Worm (Caenorhabditis elegans) whole organism, early embryonic: ENCODE results near the gene srab-14.

Experiments used
- B0310.2 ChIP-seq: sonication (generic microtip); optimal IDR thresholded peaks from 2 replicates; lab custom pipeline; 2016; ENCODE audit warnings: mild to moderate bottlenecking, missing genetic modification characterization, missing compliant biosample characterization
- F13C5.2 ChIP-seq: sonication (generic microtip); optimal IDR thresholded peaks from 2 replicates; lab custom pipeline; 2017; ENCODE audit warnings: mild to moderate bottlenecking, missing genetic modification characterization, inconsistent platforms, missing compliant biosample characterization
- aly-1 ChIP-seq: sonication (generic microtip); optimal IDR thresholded peaks from 2 replicates; lab custom pipeline; 2016; ENCODE audit warnings: missing genetic modification characterization, missing compliant biosample characterization
- ama-1 ChIP-seq: fragments of 150-350 bp; optimal IDR thresholded peaks from 2 replicates; lab custom pipeline; 2014
- ceh-13 ChIP-seq: fragments of 200-800 bp; sonication (Bioruptor generic); optimal IDR thresholded peaks from 2 replicates; lab custom pipeline; 2018; ENCODE audit warnings: mild to moderate bottlenecking, missing genetic modification characterization, missing compliant biosample characterization
- ceh-36 ChIP-seq: sonication (generic microtip); optimal IDR thresholded peaks from 2 replicates; lab custom pipeline; 2016; ENCODE audit warnings: missing genetic modification characterization, inconsistent platforms, missing compliant biosample characterization
- ets-7 ChIP-seq: sonication (generic microtip); optimal IDR thresholded peaks from 2 replicates; lab custom pipeline; 2016; ENCODE audit warnings: missing genotype, missing genetic modification characterization, missing compliant biosample characterization
- flt-1 ChIP-seq: fragments of 200-800 bp; sonication (Bioruptor generic); IDR thresholded peaks from 2 replicates; pipeline ENCODE4 v1.3.6; 2022; ENCODE audit warnings: missing genetic modification characterization, missing compliant biosample characterization
- hmbx-1 ChIP-seq: sonication (generic microtip); optimal IDR thresholded peaks from 2 replicates; lab custom pipeline; 2016; ENCODE audit warnings: mild to moderate bottlenecking, missing genetic modification characterization, missing compliant biosample characterization
- pes-1 ChIP-seq: fragments of 200-800 bp; sonication (Bioruptor generic); IDR thresholded peaks from 2 replicates; pipeline ENCODE4 v1.3.6; 2022; ENCODE audit warnings: missing genetic modification reagents, missing genetic modification characterization, missing compliant biosample characterization
- scrt-1 ChIP-seq: fragments of 200-800 bp; sonication (Bioruptor generic); IDR thresholded peaks from 2 replicates; pipeline ENCODE4 v1.3.6; 2022; ENCODE audit warnings: missing genetic modification characterization, missing compliant biosample characterization
- sea-1 ChIP-seq: fragments of 200-800 bp; sonication (Bioruptor generic); conservative IDR thresholded peaks from 2 replicates; pipeline ENCODE4 v1.3.6; 2022; ENCODE audit warnings: missing genetic modification characterization, missing compliant biosample characterization

ce11 chrII:7493599-7493998 is 5.7 kb downstream of the srab-14 start, which contains the start of gene nas-23:
- TF ChIP-seq sea-1 (GFP tag; lab: Robert Waterston, UW), result no peak
- no peak for TF ChIP-seq F13C5.2 (tag; lab: Kevin White, UChicago)
- TF ChIP-seq ama-1 (lab: Kevin White, UChicago), result no peak
- TF ChIP-seq flt-1 (GFP tag; lab: Robert Waterston, UW), result no peak
- no peak for TF ChIP-seq aly-1 (tag; lab: Kevin White, UChicago)
- TF ChIP-seq scrt-1 (GFP tag; lab: Robert Waterston, UW), result no peak
- TF ChIP-seq ets-7 (tag; lab: Kevin White, UChicago), result no peak
- no peak for TF ChIP-seq ceh-13 (GFP tag; lab: Kevin White, UChicago)
- no peak for TF ChIP-seq hmbx-1 (tag; lab: Kevin White, UChicago)
- TF ChIP-seq B0310.2, result no peak
- no peak for TF ChIP-seq pes-1 (GFP tag; lab: Robert Waterston, UW)
- no peak for TF ChIP-seq ceh-36 (tag; lab: Kevin White, UChicago)
